Worm (Caenorhabditis elegans) whole organism, midembryonic: ENCODE results near the gene Y57E12AL.2.

Source experiments
- cog-1 ChIP-seq: sonication (generic microtip); optimal IDR thresholded peaks from 2 replicates; lab custom pipeline; 2016; ENCODE audit warnings: missing genetic modification characterization, missing compliant biosample characterization
- flt-1 ChIP-seq: fragments of 200-800 bp; sonication (Bioruptor generic); IDR thresholded peaks from 2 replicates; pipeline ENCODE4 v1.3.6; 2022; ENCODE audit warnings: missing genetic modification characterization, missing compliant biosample characterization
- klf-2 ChIP-seq: fragments of 200-800 bp; sonication (Bioruptor generic); conservative IDR thresholded peaks from 2 replicates; pipeline ENCODE4 v1.3.6; 2022; ENCODE audit warnings: missing genetic modification reagents, missing genetic modification characterization, missing compliant biosample characterization
- med-1 ChIP-seq: sonication (generic microtip); optimal IDR thresholded peaks from 2 replicates; lab custom pipeline; 2017; ENCODE audit warnings: missing genetic modification characterization, mild to moderate bottlenecking, missing compliant biosample characterization, antibody characterized with exemption, missing genetic modification reagents; ENCODE audit not compliant: insufficient read depth
- ref-1 ChIP-seq: fragments of 200-800 bp; sonication (Bioruptor generic); conservative IDR thresholded peaks from 2 replicates; pipeline ENCODE4 v1.3.6; 2022; ENCODE audit warnings: missing genetic modification reagents, missing genetic modification characterization, missing compliant biosample characterization
- tab-1 ChIP-seq: fragments of 200-800 bp; sonication (Bioruptor generic); IDR thresholded peaks from 2 replicates; pipeline ENCODE4 v1.3.6; 2022; ENCODE audit warnings: missing genetic modification characterization, missing compliant biosample characterization
- ztf-29 ChIP-seq: fragments of 200-800 bp; sonication (Bioruptor generic); IDR thresholded peaks from 2 replicates; pipeline ENCODE4 v1.3.6; 2022; ENCODE audit warnings: missing genetic modification reagents, missing genetic modification characterization, missing compliant biosample characterization

DNA sequence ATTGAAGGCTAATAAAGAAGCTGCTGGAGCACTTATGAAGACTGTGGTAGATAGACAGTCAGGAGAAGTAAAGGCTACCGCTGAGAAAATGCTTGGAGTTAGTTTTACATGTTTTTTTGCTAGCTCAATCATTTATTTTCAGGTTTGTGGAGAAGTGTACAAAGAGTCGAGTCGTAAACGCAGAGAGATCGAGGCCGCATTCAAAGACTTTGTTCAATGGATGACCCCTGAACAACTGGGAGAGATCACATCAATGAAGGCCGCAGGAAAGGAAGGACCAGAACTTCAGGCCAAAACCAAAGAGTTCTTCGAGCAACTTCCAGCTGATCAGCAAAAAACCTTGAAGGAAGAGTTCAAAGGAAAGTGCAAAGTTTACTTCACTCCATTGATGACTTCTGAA, 20.9 kb downstream of the Y57E12AL.2 start:
- no peak for TF ChIP-seq flt-1
- no peak for TF ChIP-seq cog-1 (tag; lab: Kevin White, UChicago)
- no peak for TF ChIP-seq tab-1 (GFP tag; lab: Robert Waterston, UW)
- no peak for TF ChIP-seq klf-2
- TF ChIP-seq med-1: no peak
- no peak for TF ChIP-seq ztf-29
- no peak for TF ChIP-seq ref-1 (GFP tag; lab: Robert Waterston, UW)
